Worm (Caenorhabditis elegans) whole organism, late embryonic: ENCODE data around the gene F42G8.8.

Experiments used
- F13H6.1 ChIP-seq: sonication (generic microtip); optimal IDR thresholded peaks from 2 replicates; lab custom pipeline; 2016; ENCODE audit warnings: missing genetic modification characterization, missing compliant biosample characterization
- K09A11.1 ChIP-seq: sonication (generic microtip); optimal IDR thresholded peaks from 2 replicates; lab custom pipeline; 2017; ENCODE audit warnings: antibody characterized with exemption, mild to moderate bottlenecking, missing genetic modification characterization, missing compliant biosample characterization; ENCODE audit not compliant: insufficient read depth
- T23F11.4 ChIP-seq: fragments of 200-800 bp; sonication (Bioruptor generic); optimal IDR thresholded peaks from 2 replicates; lab custom pipeline; 2018; ENCODE audit warnings: mild to moderate bottlenecking, missing genetic modification characterization, missing compliant biosample characterization
- Y22D7AL.16 ChIP-seq: sonication (generic microtip); optimal IDR thresholded peaks from 2 replicates; lab custom pipeline; 2016; ENCODE audit warnings: missing genetic modification characterization, missing compliant biosample characterization
- ahr-1 ChIP-seq: sonication (generic microtip); optimal IDR thresholded peaks from 2 replicates; lab custom pipeline; 2016; ENCODE audit warnings: missing genetic modification characterization, missing compliant biosample characterization
- ceh-14 ChIP-seq: sonication (generic microtip); optimal IDR thresholded peaks from 2 replicates; lab custom pipeline; 2016; ENCODE audit warnings: missing genotype, missing genetic modification characterization, missing compliant biosample characterization
- ceh-2 ChIP-seq: sonication (generic microtip); optimal IDR thresholded peaks from 2 replicates; lab custom pipeline; 2016; ENCODE audit warnings: missing genotype, missing genetic modification characterization, missing compliant biosample characterization
- ceh-22 ChIP-seq: sonication (generic microtip); optimal IDR thresholded peaks from 2 replicates; lab custom pipeline; 2017; ENCODE audit warnings: missing biosample characterization, missing genetic modification characterization
- ceh-31 ChIP-seq: sonication (generic microtip); optimal IDR thresholded peaks from 2 replicates; lab custom pipeline; 2016; ENCODE audit warnings: missing genetic modification characterization, missing compliant biosample characterization
- dmd-4 ChIP-seq: sonication (generic microtip); optimal IDR thresholded peaks from 2 replicates; lab custom pipeline; 2016; ENCODE audit warnings: borderline replicate concordance, missing genetic modification characterization, missing compliant biosample characterization
- dve-1 ChIP-seq: sonication (generic microtip); optimal IDR thresholded peaks from 2 replicates; lab custom pipeline; 2017; ENCODE audit warnings: antibody characterized with exemption, mild to moderate bottlenecking, missing genetic modification characterization, missing compliant biosample characterization
- elt-2 ChIP-seq: sonication (generic microtip); optimal IDR thresholded peaks from 2 replicates; lab custom pipeline; 2016; ENCODE audit warnings: missing genetic modification reagents, missing genetic modification characterization, missing compliant biosample characterization
- eyg-1 ChIP-seq: sonication (generic microtip); optimal IDR thresholded peaks from 2 replicates; lab custom pipeline; 2016; ENCODE audit warnings: missing genotype, missing genetic modification characterization, missing compliant biosample characterization
- fkh-6 ChIP-seq: sonication (generic microtip); optimal IDR thresholded peaks from 2 replicates; lab custom pipeline; 2016; ENCODE audit warnings: missing genetic modification characterization, missing compliant biosample characterization
- gmeb-2 ChIP-seq: sonication (generic microtip); optimal IDR thresholded peaks from 2 replicates; lab custom pipeline; 2016; ENCODE audit warnings: missing genetic modification characterization, inconsistent platforms, missing compliant biosample characterization
- hlh-30 ChIP-seq: sonication (generic microtip); optimal IDR thresholded peaks from 2 replicates; lab custom pipeline; 2017; ENCODE audit warnings: antibody characterized with exemption, missing genetic modification characterization, missing compliant biosample characterization; ENCODE audit not compliant: insufficient read depth
- hlh-6 ChIP-seq: sonication (generic microtip); optimal IDR thresholded peaks from 2 replicates; lab custom pipeline; 2016; ENCODE audit warnings: missing genotype, missing genetic modification characterization, missing compliant biosample characterization
- hlh-8 ChIP-seq: sonication (generic microtip); optimal IDR thresholded peaks from 2 replicates; lab custom pipeline; 2016; ENCODE audit warnings: missing genotype, missing genetic modification characterization, missing compliant biosample characterization
- madf-2 ChIP-seq: sonication (generic microtip); optimal IDR thresholded peaks from 2 replicates; lab custom pipeline; 2017; ENCODE audit warnings: missing genetic modification characterization, missing compliant biosample characterization
- mec-3 ChIP-seq: sonication (generic microtip); optimal IDR thresholded peaks from 2 replicates; lab custom pipeline; 2016; ENCODE audit warnings: borderline replicate concordance, missing genetic modification characterization, missing compliant biosample characterization
- nfya-1 ChIP-seq: sonication (generic microtip); optimal IDR thresholded peaks from 2 replicates; lab custom pipeline; 2017; ENCODE audit warnings: missing genetic modification characterization, mild to moderate bottlenecking, missing compliant biosample characterization, antibody characterized with exemption, moderate library complexity
- nhr-11 ChIP-seq: fragments of 150-350 bp; optimal IDR thresholded peaks from 2 replicates; lab custom pipeline; 2014; ENCODE audit warnings: missing biosample characterization, missing genetic modification characterization
- nhr-232 ChIP-seq: sonication (generic microtip); optimal IDR thresholded peaks from 2 replicates; lab custom pipeline; 2016; ENCODE audit warnings: missing genetic modification characterization, missing compliant biosample characterization
- pag-3 ChIP-seq: sonication (generic microtip); optimal IDR thresholded peaks from 2 replicates; lab custom pipeline; 2016; ENCODE audit warnings: missing compliant biosample characterization, missing genetic modification characterization, borderline replicate concordance
- pha-4 ChIP-seq: fragments of 150-350 bp; optimal IDR thresholded peaks from 2 replicates; lab custom pipeline; 2018; ENCODE audit warnings: missing biosample characterization, missing genetic modification reagents, missing genetic modification characterization
- pqm-1 ChIP-seq: sonication (generic microtip); optimal IDR thresholded peaks from 2 replicates; lab custom pipeline; 2016; ENCODE audit warnings: missing genetic modification characterization, missing compliant biosample characterization
- ref-2 ChIP-seq: sonication (generic microtip); optimal IDR thresholded peaks from 2 replicates; lab custom pipeline; 2016; ENCODE audit warnings: missing genetic modification characterization, missing compliant biosample characterization
- rnt-1 ChIP-seq: sonication (generic microtip); optimal IDR thresholded peaks from 2 replicates; lab custom pipeline; 2016; ENCODE audit warnings: missing genetic modification characterization, missing compliant biosample characterization
- sdc-2 ChIP-seq: sonication (generic microtip); optimal IDR thresholded peaks from 2 replicates; lab custom pipeline; 2016; ENCODE audit warnings: missing genotype, missing genetic modification characterization, missing compliant biosample characterization
- sox-2 ChIP-seq: fragments of 200-800 bp; sonication (Bioruptor generic); IDR thresholded peaks from 2 replicates; pipeline ENCODE4 v1.3.6; 2022; ENCODE audit warnings: missing genetic modification reagents, missing genetic modification characterization, missing compliant biosample characterization
- unc-3 ChIP-seq, 2 experiments: fragments of 200-800 bp in 1 of 2; sonication (Bioruptor generic) in 1 of 2; sonication (generic microtip) in 1 of 2; conservative IDR thresholded peaks in 1 of 2; optimal IDR thresholded peaks in 1 of 2; 2 replicates each; pipeline versions ENCODE4 v1.3.6 to Lab custom; 2016 to 2022; ENCODE audit warnings: missing compliant biosample characterization in 2 of 2, missing genetic modification characterization in 2 of 2, missing genetic modification reagents in 1 of 2
- unc-42 ChIP-seq: sonication (generic microtip); optimal IDR thresholded peaks from 2 replicates; lab custom pipeline; 2016; ENCODE audit warnings: missing genotype, missing genetic modification characterization, missing compliant biosample characterization
- unc-55 ChIP-seq: sonication (generic microtip); optimal IDR thresholded peaks from 2 replicates; lab custom pipeline; 2017; ENCODE audit warnings: missing biosample characterization, missing genetic modification reagents, missing genetic modification characterization
- unc-86 ChIP-seq: sonication (generic microtip); optimal IDR thresholded peaks from 2 replicates; lab custom pipeline; 2016; ENCODE audit warnings: missing genetic modification characterization, missing compliant biosample characterization
- ztf-16 ChIP-seq: sonication (generic microtip); optimal IDR thresholded peaks from 2 replicates; lab custom pipeline; 2017; ENCODE audit warnings: missing genetic modification characterization, missing compliant biosample characterization

The F42G8.8 gene

ce11 chrIV:8138984-8139383 is 20.1 kb downstream of the F42G8.8 start, which contains the start of gene pmk-3:
Gene pmk-3, plus strand, starts transcription at chrIV:8139219.
- TF ChIP-seq eyg-1 (no peak), dve-1 (tag; lab: Kevin White, UChicago) (no peak), ahr-1 (tag; lab: Kevin White, UChicago) (no peak), K09A11.1 (tag; lab: Kevin White, UChicago) (no peak), mec-3 (tag; lab: Kevin White, UChicago) (no peak), nhr-232 (tag; lab: Kevin White, UChicago) (no peak)

DNA sequence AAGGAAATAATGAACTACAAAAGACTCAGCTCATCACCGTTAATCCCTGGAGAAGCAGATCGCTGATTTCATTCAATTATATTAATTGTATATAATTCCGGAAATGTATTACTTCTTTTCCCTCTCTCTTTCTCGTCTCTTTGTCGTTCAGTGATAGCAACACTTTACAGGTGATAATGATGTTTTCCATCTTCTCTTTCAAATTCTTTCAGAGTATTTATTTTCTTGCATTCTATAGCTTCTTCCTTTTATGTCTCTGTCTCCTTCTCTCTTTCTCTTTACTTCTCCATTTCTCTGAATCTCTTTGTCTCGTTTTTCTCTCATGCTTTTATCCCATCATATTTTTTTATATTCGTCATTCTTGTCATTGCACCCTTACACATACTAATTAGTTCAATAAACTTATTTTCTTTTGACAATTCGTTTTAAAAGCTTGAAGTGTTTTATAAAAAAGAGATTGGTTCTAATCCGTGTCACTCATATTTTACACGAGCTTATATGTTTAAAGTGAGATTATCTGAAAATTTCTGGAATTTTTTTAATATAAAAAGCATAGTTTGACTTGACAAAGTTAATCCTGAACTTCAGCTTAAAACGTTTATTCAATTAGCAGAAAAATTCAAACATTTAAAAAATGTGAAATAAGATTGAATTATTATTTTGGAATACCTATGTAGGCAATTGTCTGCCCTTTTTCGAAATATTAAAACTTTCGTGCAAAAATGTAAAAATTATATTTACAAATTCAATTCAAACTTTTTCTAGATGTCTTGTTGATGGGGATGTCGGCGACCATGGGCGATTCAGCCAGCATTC is 24.1 kb downstream of the F42G8.8 start, which contains the start of gene pmk-2:
pmk-2 (plus strand) TSS at position 766 of the 816 bp plus-strand sequence.
- TF ChIP-seq dmd-4 (tag; lab: Kevin White, UChicago) (no peak), unc-42 (tag; lab: Kevin White, UChicago) (peak; percentile 49), ceh-14 (peak; percentile 6)

DNA sequence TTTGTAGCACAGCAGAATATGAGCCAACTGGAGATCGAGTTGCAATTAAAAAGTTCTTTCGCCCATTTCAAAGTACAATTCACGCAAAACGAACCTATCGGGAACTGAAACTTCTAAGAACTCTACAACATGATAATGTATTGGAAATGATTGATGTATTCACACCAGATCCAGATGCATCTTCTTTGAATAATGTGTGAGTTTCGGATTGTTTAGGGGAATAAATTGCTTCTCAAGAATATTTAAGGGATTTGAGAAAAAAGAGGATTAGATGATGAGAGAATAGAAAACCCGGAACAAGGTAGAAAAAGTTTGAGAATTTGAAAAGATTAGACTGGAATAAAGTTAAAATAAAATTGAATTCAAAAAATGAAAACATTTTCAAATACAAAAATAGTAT is 25.5 kb downstream of the F42G8.8 start:
- TF ChIP-seq mec-3 (tag; lab: Kevin White, UChicago), result no peak
- no peak for TF ChIP-seq unc-3 (GFP tag; conservative IDR thresholded peaks at IDR 0.05; lab: Robert Waterston, UW)
- TF ChIP-seq unc-3 (tag; optimal IDR thresholded peaks at IDR 0.05; lab: Kevin White, UChicago), result no peak
- TF ChIP-seq pag-3 (tag; lab: Kevin White, UChicago), result no peak
- no peak for TF ChIP-seq ceh-31 (tag; lab: Kevin White, UChicago)
- no peak for TF ChIP-seq rnt-1 (tag; lab: Kevin White, UChicago)
- TF ChIP-seq ceh-2 (tag; lab: Kevin White, UChicago), result no peak
- no peak for TF ChIP-seq ceh-22 (tag; lab: Kevin White, UChicago)
- TF ChIP-seq hlh-6, result no peak
- no peak for TF ChIP-seq sox-2
- TF ChIP-seq nhr-11, result no peak
- no peak for TF ChIP-seq nhr-232 (tag; lab: Kevin White, UChicago)
- no peak for TF ChIP-seq eyg-1

DNA sequence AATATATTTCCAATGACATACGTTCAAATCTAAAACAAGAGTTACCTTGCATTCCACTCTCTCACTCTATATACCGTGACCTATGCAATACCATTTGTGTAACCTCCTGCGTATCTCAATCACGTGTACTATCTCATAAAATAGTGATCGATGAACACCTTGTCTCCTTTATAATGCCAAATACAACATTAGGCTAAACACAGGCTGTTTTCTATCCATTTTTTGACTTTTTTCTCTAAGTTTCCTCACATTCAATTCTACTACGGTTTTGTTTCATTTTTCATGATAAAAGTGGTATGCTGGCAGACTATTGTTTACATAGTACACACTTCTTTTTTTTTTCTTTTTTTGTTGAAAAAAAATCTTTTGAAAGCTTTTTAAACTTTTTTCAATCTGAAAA is 27.4 kb downstream of the F42G8.8 start:
- TF ChIP-seq rnt-1 (tag; lab: Kevin White, UChicago) (no peak), T23F11.4 (GFP tag; lab: Kevin White, UChicago) (no peak), hlh-30 (tag; lab: Kevin White, UChicago) (peak; percentile 91), sdc-2 (tag; lab: Kevin White, UChicago) (no peak), gmeb-2 (tag; lab: Kevin White, UChicago) (no peak), ceh-22 (tag; lab: Kevin White, UChicago) (no peak), F13H6.1 (tag; lab: Kevin White, UChicago) (no peak), nfya-1 (tag; lab: Kevin White, UChicago) (peak; percentile 10), fkh-6 (tag; lab: Kevin White, UChicago) (no peak), madf-2 (tag; lab: Kevin White, UChicago) (no peak), unc-3 (GFP tag; conservative IDR thresholded peaks at IDR 0.05; lab: Robert Waterston, UW) (no peak), unc-3 (tag; optimal IDR thresholded peaks at IDR 0.05; lab: Kevin White, UChicago) (no peak), hlh-8 (tag; lab: Kevin White, UChicago) (no peak), pag-3 (tag; lab: Kevin White, UChicago) (no peak), ref-2 (no peak)
- TF ChIP-seq, all 69 proteins: peak for 2

DNA sequence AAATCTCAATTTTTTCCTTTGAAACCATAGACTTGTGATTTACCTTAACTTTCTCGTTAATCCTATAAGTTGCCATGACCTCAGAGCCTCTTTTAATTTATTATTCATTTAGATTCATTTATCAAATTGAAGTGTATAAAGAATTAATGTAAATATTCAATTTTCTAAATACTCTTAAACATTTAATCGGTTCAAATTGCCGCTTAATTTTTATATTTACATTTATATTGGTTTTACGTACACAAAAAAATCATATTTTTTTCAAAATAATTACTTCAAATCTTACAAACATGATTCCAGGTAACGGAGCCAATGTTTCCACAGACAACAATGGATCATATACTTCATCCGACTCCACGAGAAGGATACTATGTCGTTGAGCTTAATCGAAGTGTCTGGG is 29.6 kb downstream of the F42G8.8 start, which contains the start of gene pmk-1:
pmk-1 (plus strand) TSS at position 301 of the 400 bp plus-strand sequence.
- TF ChIP-seq dmd-4 (tag; lab: Kevin White, UChicago) (no peak), gmeb-2 (tag; lab: Kevin White, UChicago) (no peak), sdc-2 (tag; lab: Kevin White, UChicago) (no peak), ceh-31 (tag; lab: Kevin White, UChicago) (no peak), ceh-14 (no peak), Y22D7AL.16 (tag; lab: Kevin White, UChicago) (no peak), elt-2 (tag; lab: Kevin White, UChicago) (no peak), nhr-11 (no peak), pqm-1 (tag; lab: Kevin White, UChicago) (no peak), pha-4 (tag; lab: Kevin White, UChicago) (no peak), ztf-16 (tag; lab: Kevin White, UChicago) (no peak), unc-55 (GFP tag; lab: Kevin White, UChicago) (no peak), unc-86 (tag; lab: Kevin White, UChicago) (no peak)
- TF ChIP-seq, all 69 proteins: peak for 0
